Fruit fly (Drosophila melanogaster): ENCODE measurements around the gene CG13877.

Gene CG13877

DNA sequence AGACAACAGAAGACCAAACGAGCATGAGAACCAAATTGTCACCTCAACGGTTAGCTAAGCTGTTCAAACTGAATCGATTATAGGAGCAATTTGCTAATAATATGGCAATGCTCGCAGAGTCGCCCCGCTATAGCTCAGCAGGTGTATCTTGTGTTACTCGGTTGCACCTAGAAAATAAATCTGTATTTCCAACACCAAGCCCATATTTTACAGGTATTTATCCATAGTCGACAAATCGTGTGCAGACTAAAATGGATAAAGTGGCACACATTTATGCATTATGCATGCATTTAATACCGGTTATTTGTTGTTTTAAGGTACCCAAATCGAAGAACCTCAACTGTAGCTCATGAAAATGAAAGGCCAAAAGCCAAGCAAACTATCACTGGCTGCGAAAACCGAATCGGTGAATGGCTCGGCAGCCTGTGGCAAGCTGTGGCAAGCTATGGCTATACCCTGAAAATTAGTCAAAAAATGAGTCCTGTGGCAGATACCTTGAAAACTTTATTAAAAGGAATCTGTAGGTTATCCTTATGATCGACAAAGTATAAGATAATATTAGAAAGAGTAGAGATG lies 38.9 kb upstream of the CG13877 start, which contains the start of gene Vdup1:
Vdup1 (minus strand) TSS at position 51 of the 576 bp plus-strand sequence.
- TF ChIP-seq CG3838 (GFP tag; optimal IDR thresholded peaks at IDR 0.05) (no peak), Ets65A (GFP tag) (peak; percentile 62), vvl (GFP tag; IDR thresholded peaks at IDR 0.05) (peak; percentile 80), Oaz (GFP tag; IDR thresholded peaks at IDR 0.05) (no peak), CG2120 (GFP tag; optimal IDR thresholded peaks at IDR 0.05) (no peak), Nf-YB (GFP tag; optimal IDR thresholded peaks at IDR 0.05) (no peak), sens (GFP tag) (peak; percentile 70), gt (GFP tag; IDR thresholded peaks at IDR 0.05) (no peak), PHDP (tag; optimal IDR thresholded peaks at IDR 0.05) (no peak), slbo (GFP tag; IDR thresholded peaks at IDR 0.05) (no peak), odd (GFP tag; optimal IDR thresholded peaks at IDR 0.05) (no peak)

DNA sequence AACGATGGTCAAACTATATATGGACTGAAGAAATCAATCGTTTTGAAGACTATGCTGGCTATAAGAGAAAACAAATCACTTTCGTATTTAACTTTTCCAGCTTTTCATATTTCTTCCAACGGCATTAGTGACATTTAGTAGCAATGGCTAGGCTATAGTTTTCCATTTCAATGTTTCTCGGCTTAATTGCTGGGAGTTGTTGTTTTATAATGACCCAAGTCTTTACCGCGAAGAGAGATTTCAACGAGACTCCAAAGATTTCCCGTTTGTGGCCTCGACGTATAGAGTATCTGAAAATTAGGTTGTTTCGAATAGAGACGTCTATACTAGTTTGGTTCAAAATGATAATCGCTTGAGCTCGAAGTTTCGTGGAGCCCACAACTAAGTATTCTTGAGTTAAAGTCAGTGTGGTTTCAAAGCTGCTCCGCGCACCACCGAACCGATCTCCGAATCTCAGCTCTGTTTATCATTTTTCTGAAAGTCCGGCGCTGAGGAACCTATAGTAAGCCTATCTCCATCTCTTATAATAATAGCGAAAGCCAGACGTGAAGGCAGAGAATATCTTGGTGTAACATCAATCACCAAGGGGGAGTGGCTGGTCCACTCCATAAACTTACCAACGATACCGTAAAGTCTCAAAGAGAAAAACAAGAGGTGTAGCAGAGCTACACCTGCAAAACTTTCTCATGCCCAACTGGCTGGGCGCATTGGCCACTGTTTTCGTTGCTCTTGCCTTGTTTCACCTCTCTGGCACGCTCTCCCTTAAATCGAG lies 38.2 kb upstream of the CG13877 start, which contains the start of gene CG13875:
CG13875 (plus strand) TSS at position 434 of the 772 bp plus-strand sequence.
- peak; percentile 28 for TF ChIP-seq lab (GFP tag; optimal IDR thresholded peaks at IDR 0.05)
- TF ChIP-seq CG6791 (GFP tag; IDR thresholded peaks at IDR 0.05; ENCODE audit: partially characterized antibody), result no peak
- peak; percentile 38 for TF ChIP-seq CG13287 (GFP tag; IDR thresholded peaks at IDR 0.05; ENCODE audit: partially characterized antibody)
- TF ChIP-seq CG8765 (GFP tag; IDR thresholded peaks at IDR 0.05), result no peak
- peak; percentile 72 for TF ChIP-seq Trl (optimal IDR thresholded peaks at IDR 0.05)
- TF ChIP-seq Trl (GFP tag; optimal IDR thresholded peaks at IDR 0.05), result no peak
- TF ChIP-seq CG11695 (GFP tag; IDR thresholded peaks at IDR 0.05), result peak; percentile 11; the same call in 1 of the 3 replicates
- peak; percentile 78; the same call in 2 of the 4 replicates for TF ChIP-seq chinmo (GFP tag; IDR thresholded peaks at IDR 0.05; ENCODE audit: partially characterized antibody)
- TF ChIP-seq unc-4 (GFP tag; IDR thresholded peaks at IDR 0.05; ENCODE audit: partially characterized antibody), result peak; percentile 22; the same call in 1 of the 2 replicates
- peak; percentile 81 for TF ChIP-seq z (GFP tag; IDR thresholded peaks at IDR 0.05)
- peak; percentile 4 for TF ChIP-seq BtbVII (GFP tag; optimal IDR thresholded peaks at IDR 0.05)
- peak; percentile 35 for TF ChIP-seq Deaf1 (tag; optimal IDR thresholded peaks at IDR 0.05)
- no peak for TF ChIP-seq CG17328 (GFP tag; IDR thresholded peaks at IDR 0.05)
- peak; percentile 95 for TF ChIP-seq CG3163 (GFP tag; optimal IDR thresholded peaks at IDR 0.05)
- TF ChIP-seq CG13894 (tag; optimal IDR thresholded peaks at IDR 0.05), result peak; percentile 64
- peak; percentile 84 for TF ChIP-seq pros (GFP tag; optimal IDR thresholded peaks at IDR 0.05)
- peak; percentile 77 for TF ChIP-seq CG12769 (tag; optimal IDR thresholded peaks at IDR 0.05)
- TF ChIP-seq row (GFP tag; IDR thresholded peaks at IDR 0.05), result 0 out of 3 replicates have a peak, but pooled peaks have one; percentile 21
- peak; percentile 76 for TF ChIP-seq kni (GFP tag; optimal IDR thresholded peaks at IDR 0.05)
- peak; percentile 56 for TF ChIP-seq nom (GFP tag; optimal IDR thresholded peaks at IDR 0.05)
- TF ChIP-seq CG10543 (GFP tag; optimal IDR thresholded peaks at IDR 0.05), result peak; percentile 20
- TF ChIP-seq CG12104 (GFP tag; optimal IDR thresholded peaks at IDR 0.05), result no peak
- TF ChIP-seq D19A (tag; optimal IDR thresholded peaks at IDR 0.05), result peak; percentile 67
- TF ChIP-seq oc (tag; optimal IDR thresholded peaks at IDR 0.05), result peak; percentile 42
- peak; percentile 51; the same call in 1 of the 3 replicates for TF ChIP-seq ci (GFP tag; IDR thresholded peaks at IDR 0.05)
- TF ChIP-seq gt (GFP tag; IDR thresholded peaks at IDR 0.05), result no peak
- TF ChIP-seq Sin3A (optimal IDR thresholded peaks at IDR 0.05), result no peak

DNA sequence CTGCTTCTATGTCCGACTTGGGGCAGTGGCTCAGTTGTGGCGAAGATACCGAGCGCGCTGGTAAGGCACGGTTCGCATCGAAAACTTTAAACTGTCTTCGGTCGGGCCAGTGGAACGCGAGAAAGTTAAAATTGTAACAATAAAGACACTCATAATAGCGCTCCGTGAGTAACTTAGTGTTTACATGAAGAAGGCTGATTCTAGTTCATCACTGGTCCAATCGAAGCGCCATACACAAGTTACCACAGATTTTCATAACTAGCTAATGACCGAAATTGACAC lies 37.7 kb upstream of the CG13877 start:
- TF ChIP-seq seq (GFP tag; IDR thresholded peaks at IDR 0.05), result no peak
- TF ChIP-seq Jarid2 (GFP tag; optimal IDR thresholded peaks at IDR 0.05), result peak; percentile 75
- peak; percentile 41; the same call in 1 of the 2 replicates for TF ChIP-seq CG16779 (GFP tag; IDR thresholded peaks at IDR 0.05)
- no peak for TF ChIP-seq lola (GFP tag; optimal IDR thresholded peaks at IDR 0.05)
- no peak for TF ChIP-seq CG32532 (GFP tag; IDR thresholded peaks at IDR 0.05)
- TF ChIP-seq ci (GFP tag; IDR thresholded peaks at IDR 0.05), result peak; percentile 1; the same call in 1 of the 3 replicates
- no peak for TF ChIP-seq Nf-YC (tag; optimal IDR thresholded peaks at IDR 0.05)
- peak in 1 of 2 experiments; percentile 27 for TF ChIP-seq Trl (optimal IDR thresholded peaks at IDR 0.05)
- TF ChIP-seq Trl (GFP tag; optimal IDR thresholded peaks at IDR 0.05), result no peak
- TF ChIP-seq chm (GFP tag; IDR thresholded peaks at IDR 0.05), result 0 out of 2 replicates have a peak, but pooled peaks have one; percentile 45
- peak; percentile 6 for TF ChIP-seq caup (GFP tag; optimal IDR thresholded peaks at IDR 0.05; ENCODE audit: severe bottlenecking)
- peak; percentile 57 for TF ChIP-seq Med (GFP tag)
- TF ChIP-seq Blimp-1 (GFP tag; optimal IDR thresholded peaks at IDR 0.05), result peak; percentile 16
